Worm (Caenorhabditis elegans) whole organism, L4 larva: ENCODE measurements around the gene gadr-3.

ENCODE experiments used
- ces-1 ChIP-seq: fragments of 150-350 bp; sonication (generic microtip); optimal IDR thresholded peaks from 4 replicates; lab custom pipeline; 2014; ENCODE audit warnings: missing biosample characterization, missing genetic modification reagents, missing genetic modification characterization
- fkh-10 ChIP-seq: fragments of 150-350 bp; optimal IDR thresholded peaks from 2 replicates; lab custom pipeline; 2014; ENCODE audit warnings: missing biosample characterization, missing genetic modification reagents, missing genetic modification characterization
- lin-13 ChIP-seq: fragments of 150-350 bp; optimal IDR thresholded peaks from 2 replicates; lab custom pipeline; 2014; ENCODE audit warnings: missing biosample characterization, missing genetic modification reagents, missing genetic modification characterization
- lin-39 ChIP-seq: fragments of 150-350 bp; optimal IDR thresholded peaks from 2 replicates; lab custom pipeline; 2014; ENCODE audit warnings: missing biosample characterization, missing genetic modification reagents, missing genetic modification characterization
- madf-5 ChIP-seq, 2 experiments: fragments of 200-800 bp; sonication (Bioruptor generic); IDR thresholded peaks; 2 replicates each; pipeline ENCODE4 v1.3.6; 2022; ENCODE audit warnings: missing compliant biosample characterization in 2 of 2, missing genetic modification characterization in 2 of 2
- skn-1 ChIP-seq: fragments of 150-350 bp; optimal IDR thresholded peaks from 2 replicates; lab custom pipeline; 2014; ENCODE audit warnings: missing biosample characterization, missing genetic modification characterization

- TF ChIP-seq fkh-10 (no peak), lin-39 (tag; lab: Kevin White, UChicago) (no peak), madf-5 (GFP tag; IDR thresholded peaks at IDR 0.05; lab: Robert Waterston, UW) (no peak), ces-1 (no peak), lin-13 (GFP tag; lab: Kevin White, UChicago) (no peak), skn-1 (tag; lab: Kevin White, UChicago) (no peak)
Observed at ce11 chrIII:6315515-6315914, 29.7 kb upstream of the gadr-3 start.
